Worm (Caenorhabditis elegans): ENCODE results near the gene nhr-57.

DNA sequence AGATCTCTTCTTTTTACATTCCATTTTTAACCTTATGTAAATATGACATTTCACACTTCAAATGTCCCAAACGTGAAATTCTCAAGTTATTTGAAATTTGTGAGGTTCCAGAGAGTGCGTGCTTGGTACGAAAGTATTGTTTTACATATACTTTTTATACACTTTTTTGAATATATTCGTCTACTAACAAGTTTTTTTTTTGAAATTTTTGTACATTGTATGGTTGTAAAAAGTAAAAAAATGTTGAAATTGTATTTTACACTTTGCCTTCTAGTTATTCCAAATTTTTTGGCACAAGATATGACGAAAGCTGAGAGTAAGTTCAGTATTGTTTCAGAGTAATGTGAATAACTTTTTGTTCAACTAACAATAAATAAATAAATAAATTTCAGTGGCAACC is 3.0 kb downstream of the nhr-57 start, which contains the start of gene lgc-1:
- no peak for TF ChIP-seq unc-62 (GFP tag; optimal IDR thresholded peaks at IDR 0.05)
- no peak for TF ChIP-seq lin-39 (tag; optimal IDR thresholded peaks at IDR 0.05)
- TF ChIP-seq mml-1 (tag; optimal IDR thresholded peaks at IDR 0.05), result no peak
- no peak for TF ChIP-seq pqm-1 (tag; optimal IDR thresholded peaks at IDR 0.05)
- TF ChIP-seq elt-3 (tag; optimal IDR thresholded peaks at IDR 0.05), result no peak
- no peak for TF ChIP-seq ceh-9 (tag; optimal IDR thresholded peaks at IDR 0.05)
- no peak for TF ChIP-seq ceh-82 (tag; optimal IDR thresholded peaks at IDR 0.05)
- no peak for TF ChIP-seq eor-1 (tag; optimal IDR thresholded peaks at IDR 0.05)
- no peak for TF ChIP-seq zag-1 (tag; optimal IDR thresholded peaks at IDR 0.05)
- no peak for TF ChIP-seq skn-1 (tag; optimal IDR thresholded peaks at IDR 0.05)
- TF ChIP-seq nhr-237 (tag; optimal IDR thresholded peaks at IDR 0.05), result no peak
